Worm (Caenorhabditis elegans) whole organism, midembryonic: Measurements from ENCODE around the gene srw-23.

Experiments
- flt-1 ChIP-seq: fragments of 200-800 bp; sonication (Bioruptor generic); IDR thresholded peaks from 2 replicates; pipeline ENCODE4 v1.3.6; 2022; ENCODE audit warnings: missing genetic modification characterization, missing compliant biosample characterization
- ref-1 ChIP-seq: fragments of 200-800 bp; sonication (Bioruptor generic); conservative IDR thresholded peaks from 2 replicates; pipeline ENCODE4 v1.3.6; 2022; ENCODE audit warnings: missing genetic modification reagents, missing genetic modification characterization, missing compliant biosample characterization
- tab-1 ChIP-seq: fragments of 200-800 bp; sonication (Bioruptor generic); IDR thresholded peaks from 2 replicates; pipeline ENCODE4 v1.3.6; 2022; ENCODE audit warnings: missing genetic modification characterization, missing compliant biosample characterization
- ztf-29 ChIP-seq: fragments of 200-800 bp; sonication (Bioruptor generic); IDR thresholded peaks from 2 replicates; pipeline ENCODE4 v1.3.6; 2022; ENCODE audit warnings: missing genetic modification reagents, missing genetic modification characterization, missing compliant biosample characterization

- TF ChIP-seq flt-1 (GFP tag; lab: Robert Waterston, UW) (no peak), ref-1 (GFP tag; lab: Robert Waterston, UW) (no peak), tab-1 (GFP tag; lab: Robert Waterston, UW) (no peak), ztf-29 (GFP tag; lab: Robert Waterston, UW) (no peak)
Observed at ce11 chrV:16831310-16831709, 42.4 kb upstream of the srw-23 start.
